Worm (Caenorhabditis elegans): ENCODE results near the gene F13E9.19.

F13E9.19 gene

DNA sequence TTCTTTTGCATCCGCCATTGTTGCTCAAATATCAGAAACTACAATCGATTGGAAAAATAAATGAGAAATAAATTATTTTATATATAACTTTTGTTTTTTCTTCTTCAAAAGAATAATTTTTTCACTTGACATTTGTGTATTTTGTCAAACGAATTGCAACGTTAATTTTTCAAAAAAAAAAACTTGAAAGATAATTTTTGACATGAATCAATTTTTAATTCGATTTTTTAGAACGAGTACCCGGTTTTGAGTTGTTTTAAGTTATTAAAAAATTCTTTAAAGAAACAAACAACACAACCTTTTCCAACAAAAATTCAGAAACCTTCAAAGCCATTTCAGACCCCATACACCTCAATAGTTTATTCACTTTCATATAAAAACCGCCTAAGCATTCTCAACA, 14.9 kb upstream of the F13E9.19 start, which contains the start of gene F13E9.5:
Gene F13E9.5, minus strand, starts transcription at position 101 of the 400 bp plus-strand sequence.
- no peak for TF ChIP-seq ceh-88 (GFP tag; IDR thresholded peaks at IDR 0.05)
- TF ChIP-seq tlp-1 (tag; optimal IDR thresholded peaks at IDR 0.05): no peak
- no peak for TF ChIP-seq vab-15 (tag; optimal IDR thresholded peaks at IDR 0.05)
- TF ChIP-seq lir-3 (tag; optimal IDR thresholded peaks at IDR 0.05; ENCODE audit: poor library complexity): no peak
- no peak for TF ChIP-seq lsy-2 (tag; optimal IDR thresholded peaks at IDR 0.05)
- no peak for TF ChIP-seq nhr-28 (tag; optimal IDR thresholded peaks at IDR 0.05)
- TF ChIP-seq lin-14 (GFP tag; optimal IDR thresholded peaks at IDR 0.05): no peak
- no peak for TF ChIP-seq C34B4.2 (tag; optimal IDR thresholded peaks at IDR 0.05)
- no peak for TF ChIP-seq nhr-47 (tag; optimal IDR thresholded peaks at IDR 0.05)
- no peak for TF ChIP-seq lin-13 (GFP tag; optimal IDR thresholded peaks at IDR 0.05)

- TF ChIP-seq C04F5.9 (tag; optimal IDR thresholded peaks at IDR 0.05) (no peak), xbp-1 (tag; optimal IDR thresholded peaks at IDR 0.05) (no peak), F16B12.6 (tag; optimal IDR thresholded peaks at IDR 0.05) (no peak), ceh-90 (tag; optimal IDR thresholded peaks at IDR 0.05) (no peak), nhr-19 (GFP tag; conservative IDR thresholded peaks at IDR 0.05) (no peak), nhr-76 (tag; optimal IDR thresholded peaks at IDR 0.05) (no peak), nhr-84 (tag; optimal IDR thresholded peaks at IDR 0.05) (no peak), nhr-90 (tag; optimal IDR thresholded peaks at IDR 0.05; ENCODE audit: poor library complexity) (no peak), sup-37 (GFP tag; optimal IDR thresholded peaks at IDR 0.05) (no peak), fos-1 (tag; optimal IDR thresholded peaks at IDR 0.05) (no peak)
These were observed 13.3 kb upstream of the F13E9.19 start, which contains the start of gene srlf-11 for ce11 chrIV:10885915-10886314. Gene srlf-11 (minus strand): TSS chrIV:10886015.

- TF ChIP-seq ceh-82 (tag; optimal IDR thresholded peaks at IDR 0.05): no peak
- TF ChIP-seq nhr-71 (tag; optimal IDR thresholded peaks at IDR 0.05): no peak
- no peak for TF ChIP-seq pax-3 (tag; optimal IDR thresholded peaks at IDR 0.05)
- no peak for TF ChIP-seq tlp-1 (tag; optimal IDR thresholded peaks at IDR 0.05)
- no peak for TF ChIP-seq mep-1 (tag; optimal IDR thresholded peaks at IDR 0.05)
- TF ChIP-seq sox-4 (tag; optimal IDR thresholded peaks at IDR 0.05): no peak
- TF ChIP-seq mab-9 (GFP tag; IDR thresholded peaks at IDR 0.05): no peak
- no peak for TF ChIP-seq dpl-1 (GFP tag; optimal IDR thresholded peaks at IDR 0.05)
- TF ChIP-seq sptf-1 (tag; optimal IDR thresholded peaks at IDR 0.05): no peak
- TF ChIP-seq efl-3 (GFP tag; optimal IDR thresholded peaks at IDR 0.05): no peak
- no peak for TF ChIP-seq mef-2 (tag; optimal IDR thresholded peaks at IDR 0.05)
- TF ChIP-seq mdl-1 (tag; optimal IDR thresholded peaks at IDR 0.05): no peak
- TF ChIP-seq tbx-2 (tag; optimal IDR thresholded peaks at IDR 0.05): no peak
- TF ChIP-seq fos-1 (tag; optimal IDR thresholded peaks at IDR 0.05): no peak
- TF ChIP-seq nhr-90 (tag; optimal IDR thresholded peaks at IDR 0.05; ENCODE audit: poor library complexity): no peak
- no peak for TF ChIP-seq Y116A8C.19 (tag; optimal IDR thresholded peaks at IDR 0.05; ENCODE audit: borderline replicate concordance)
- TF ChIP-seq nhr-237 (tag; optimal IDR thresholded peaks at IDR 0.05): no peak
- TF ChIP-seq C16A3.4 (tag; optimal IDR thresholded peaks at IDR 0.05): no peak
- no peak for TF ChIP-seq zip-4 (GFP tag; optimal IDR thresholded peaks at IDR 0.05)
These were observed 11.9 kb upstream of the F13E9.19 start, which contains the start of gene F13E9.16 for ce11 chrIV:10887285-10887684. Gene F13E9.16 (minus strand): TSS chrIV:10887385.

ce11 chrIV:10889820-10890462, 9.3 kb upstream of the F13E9.19 start, which contains the start of gene F13E9.15:
Gene F13E9.15 (minus strand): TSS chrIV:10889870.
- TF ChIP-seq nhr-47 (tag; optimal IDR thresholded peaks at IDR 0.05) (peak; percentile 63), nhr-11 (tag; optimal IDR thresholded peaks at IDR 0.05) (no peak), unc-98 (GFP tag; IDR thresholded peaks at IDR 0.05) (no peak), zag-1 (tag; optimal IDR thresholded peaks at IDR 0.05) (no peak), ets-5 (GFP tag; IDR thresholded peaks at IDR 0.05) (no peak), tbx-2 (tag; optimal IDR thresholded peaks at IDR 0.05) (no peak), ceh-90 (tag; optimal IDR thresholded peaks at IDR 0.05) (peak; percentile 36), blmp-1 (tag; optimal IDR thresholded peaks at IDR 0.05) (no peak), nhr-28 (tag; optimal IDR thresholded peaks at IDR 0.05) (no peak), fkh-10 (GFP tag; optimal IDR thresholded peaks at IDR 0.05) (peak; percentile 17), aly-2 (tag; optimal IDR thresholded peaks at IDR 0.05) (no peak), unc-62 (GFP tag; optimal IDR thresholded peaks at IDR 0.05) (no peak), nhr-71 (tag; optimal IDR thresholded peaks at IDR 0.05) (peak; percentile 71), ceh-8 (GFP tag; optimal IDR thresholded peaks at IDR 0.05) (peak; percentile 70), hlh-4 (tag; optimal IDR thresholded peaks at IDR 0.05) (peak; percentile 96), lin-13 (GFP tag; optimal IDR thresholded peaks at IDR 0.05) (no peak), xbp-1 (tag; optimal IDR thresholded peaks at IDR 0.05) (no peak), efl-1 (optimal IDR thresholded peaks at IDR 0.05) (no peak), efl-1 (GFP tag; optimal IDR thresholded peaks at IDR 0.05 in 1 of 2) (no peak), fos-1 (tag; optimal IDR thresholded peaks at IDR 0.05) (peak; percentile 10)
